Worm (Caenorhabditis elegans) whole organism, young adult: ENCODE measurements around the gene F58E6.11.
A peak's percentile ranks its signal among the peaks of the same experiment; 100 is the strongest.

Experiments used
- B0019.2 ChIP-seq: fragments of 200-800 bp; sonication (Bioruptor generic); conservative IDR thresholded peaks from 2 replicates; pipeline ENCODE4 v1.3.6; 2022; ENCODE audit warnings: missing genetic modification reagents, missing genetic modification characterization, missing compliant biosample characterization
- D2030.7 ChIP-seq: fragments of 200-800 bp; sonication (Bioruptor generic); IDR thresholded peaks from 2 replicates; pipeline ENCODE4 v1.3.6; 2022; ENCODE audit warnings: missing genetic modification reagents, missing genetic modification characterization, missing compliant biosample characterization
- F33H1.4 ChIP-seq: fragments of 200-800 bp; sonication (Bioruptor generic); IDR thresholded peaks from 2 replicates; pipeline ENCODE4 v1.3.6; 2022; ENCODE audit warnings: missing genetic modification reagents, missing genetic modification characterization, missing compliant biosample characterization
- F39B2.1 ChIP-seq: fragments of 200-800 bp; sonication (Bioruptor generic); IDR thresholded peaks from 2 replicates; pipeline ENCODE4 v1.3.6; 2022; ENCODE audit warnings: missing genetic modification reagents, missing genetic modification characterization, missing compliant biosample characterization
- F57A8.1 ChIP-seq: fragments of 200-800 bp; sonication (Bioruptor generic); optimal IDR thresholded peaks from 2 replicates; lab custom pipeline; 2018; ENCODE audit warnings: mild to moderate bottlenecking, missing genetic modification characterization, moderate library complexity, missing compliant biosample characterization
- Y67H2A.10 ChIP-seq: fragments of 200-800 bp; sonication (Bioruptor generic); conservative IDR thresholded peaks from 2 replicates; pipeline ENCODE4 v1.3.6; 2022; ENCODE audit warnings: missing genetic modification reagents, missing genetic modification characterization, missing compliant biosample characterization
- Y95B8A.8 ChIP-seq: fragments of 200-800 bp; sonication (Bioruptor generic); IDR thresholded peaks from 2 replicates; pipeline ENCODE4 v1.3.6; 2022; ENCODE audit warnings: missing genetic modification reagents, missing genetic modification characterization, missing compliant biosample characterization
- aptf-2 ChIP-seq: fragments of 200-800 bp; sonication (Bioruptor generic); conservative IDR thresholded peaks from 2 replicates; pipeline ENCODE4 v1.3.6; 2022; ENCODE audit warnings: missing genetic modification reagents, missing genetic modification characterization, missing compliant biosample characterization
- attf-5 ChIP-seq: fragments of 200-800 bp; sonication (Bioruptor generic); optimal IDR thresholded peaks from 2 replicates; lab custom pipeline; 2018; ENCODE audit warnings: mild to moderate bottlenecking, missing genetic modification characterization, missing compliant biosample characterization
- cebp-1 ChIP-seq, 2 experiments: fragments of 200-800 bp in 1 of 2; sonication (Bioruptor generic) in 1 of 2; sonication (generic microtip) in 1 of 2; IDR thresholded peaks in 1 of 2; optimal IDR thresholded peaks in 1 of 2; 2 replicates each; pipeline versions ENCODE4 v1.3.6 to Lab custom; 2017 to 2022; ENCODE audit warnings: missing compliant biosample characterization in 2 of 2, missing genetic modification characterization in 2 of 2, mild to moderate bottlenecking in 1 of 2, missing genetic modification reagents in 1 of 2, moderate library complexity in 1 of 2
- ceh-91 ChIP-seq: fragments of 200-800 bp; sonication (Bioruptor generic); IDR thresholded peaks from 2 replicates; pipeline ENCODE4 v1.3.6; 2022; ENCODE audit warnings: missing genetic modification reagents, missing genetic modification characterization, missing compliant biosample characterization
- dox-1 ChIP-seq: fragments of 200-800 bp; sonication (Bioruptor generic); IDR thresholded peaks from 2 replicates; pipeline ENCODE4 v1.3.6; 2022; ENCODE audit warnings: missing genetic modification reagents, missing genetic modification characterization, missing compliant biosample characterization
- dpff-1 ChIP-seq: sonication (generic microtip); optimal IDR thresholded peaks from 2 replicates; lab custom pipeline; 2017; ENCODE audit warnings: mild to moderate bottlenecking, missing genetic modification characterization, missing compliant biosample characterization
- dpl-1 ChIP-seq: fragments of 150-350 bp; optimal IDR thresholded peaks from 2 replicates; lab custom pipeline; 2014; ENCODE audit warnings: missing biosample characterization, missing genetic modification reagents, missing genetic modification characterization
- efl-1 ChIP-seq: fragments of 150-350 bp; optimal IDR thresholded peaks from 2 replicates; lab custom pipeline; 2014; ENCODE audit warnings: missing biosample characterization, missing genetic modification reagents, missing genetic modification characterization
- hmg-1.2 ChIP-seq: fragments of 200-800 bp; sonication (Bioruptor generic); IDR thresholded peaks from 2 replicates; pipeline ENCODE4 v1.3.6; 2022; ENCODE audit warnings: missing genetic modification reagents, missing genetic modification characterization, missing compliant biosample characterization
- hrde-1 ChIP-seq: sonication (generic microtip); optimal IDR thresholded peaks from 2 replicates; lab custom pipeline; 2016; ENCODE audit warnings: missing genetic modification characterization, mild to moderate bottlenecking, missing compliant biosample characterization, moderate library complexity, missing genotype, missing genetic modification reagents, borderline replicate concordance
- lin-40 ChIP-seq: sonication (generic microtip); optimal IDR thresholded peaks from 2 replicates; lab custom pipeline; 2016; ENCODE audit warnings: missing genetic modification characterization, mild to moderate bottlenecking, missing compliant biosample characterization, missing genotype, missing genetic modification reagents
- lin-54 ChIP-seq: fragments of 200-800 bp; sonication (Bioruptor generic); optimal IDR thresholded peaks from 2 replicates; lab custom pipeline; 2018; ENCODE audit warnings: mild to moderate bottlenecking, missing genetic modification characterization, missing compliant biosample characterization
- lsl-1 ChIP-seq: fragments of 200-800 bp; sonication (Bioruptor generic); optimal IDR thresholded peaks from 2 replicates; lab custom pipeline; 2018; ENCODE audit warnings: mild to moderate bottlenecking, missing genetic modification characterization, moderate library complexity, missing compliant biosample characterization
- lsy-27 ChIP-seq: sonication (generic microtip); optimal IDR thresholded peaks from 2 replicates; lab custom pipeline; 2017; ENCODE audit warnings: missing genetic modification characterization, mild to moderate bottlenecking, missing compliant biosample characterization, antibody characterized with exemption, missing genotype, borderline replicate concordance; ENCODE audit not compliant: insufficient read depth
- mcd-1 ChIP-seq: fragments of 200-800 bp; sonication (Bioruptor generic); IDR thresholded peaks from 2 replicates; pipeline ENCODE4 v1.3.6; 2022; ENCODE audit warnings: missing genetic modification reagents, missing genetic modification characterization, missing compliant biosample characterization
- nhr-80 ChIP-seq: sonication (generic microtip); optimal IDR thresholded peaks from 2 replicates; lab custom pipeline; 2016; ENCODE audit warnings: missing genetic modification characterization, missing compliant biosample characterization
- pbrm-1 ChIP-seq: fragments of 200-800 bp; sonication (Bioruptor generic); IDR thresholded peaks from 2 replicates; pipeline ENCODE4 v1.3.6; 2022; ENCODE audit warnings: missing genetic modification reagents, missing genetic modification characterization, missing compliant biosample characterization
- rcor-1 ChIP-seq: fragments of 200-800 bp; sonication (Bioruptor generic); IDR thresholded peaks from 2 replicates; pipeline ENCODE4 v1.3.6; 2022; ENCODE audit warnings: missing genetic modification reagents, missing genetic modification characterization, missing compliant biosample characterization
- repo-1 ChIP-seq: sonication (generic microtip); optimal IDR thresholded peaks from 2 replicates; lab custom pipeline; 2017; ENCODE audit warnings: mild to moderate bottlenecking, missing genetic modification characterization, missing compliant biosample characterization
- sdz-38 ChIP-seq: sonication (generic microtip); optimal IDR thresholded peaks from 2 replicates; lab custom pipeline; 2016; ENCODE audit warnings: missing genotype, missing genetic modification characterization, missing compliant biosample characterization
- snpc-3.4 ChIP-seq: sonication (generic microtip); optimal IDR thresholded peaks from 2 replicates; lab custom pipeline; 2017; ENCODE audit warnings: missing genetic modification characterization, mild to moderate bottlenecking, missing compliant biosample characterization, antibody characterized with exemption, moderate library complexity, missing genotype, missing genetic modification reagents
- snpc-4 ChIP-seq, 5 experiments: fragments of 150-350 bp in 1 of 5; sonication (generic microtip) in 4 of 5; optimal IDR thresholded peaks; 2 replicates each; lab custom pipeline; 2014 to 2018; ENCODE audit warnings: missing genetic modification characterization in 5 of 5, missing biosample characterization in 3 of 5, antibody characterized with exemption in 2 of 5, mild to moderate bottlenecking in 2 of 5, missing compliant biosample characterization in 2 of 5, missing genotype in 2 of 5, moderate library complexity in 2 of 5, missing genetic modification reagents in 1 of 5
- tbp1 ChIP-seq: fragments of 200-800 bp; sonication (Bioruptor generic); optimal IDR thresholded peaks from 2 replicates; lab custom pipeline; 2018; ENCODE audit warnings: mild to moderate bottlenecking, missing genetic modification characterization, missing compliant biosample characterization
- ztf-6 ChIP-seq: fragments of 200-800 bp; sonication (Bioruptor generic); IDR thresholded peaks from 2 replicates; pipeline ENCODE4 v1.3.6; 2022; ENCODE audit warnings: missing genetic modification reagents, missing genetic modification characterization, missing compliant biosample characterization

Gene F58E6.11

DNA sequence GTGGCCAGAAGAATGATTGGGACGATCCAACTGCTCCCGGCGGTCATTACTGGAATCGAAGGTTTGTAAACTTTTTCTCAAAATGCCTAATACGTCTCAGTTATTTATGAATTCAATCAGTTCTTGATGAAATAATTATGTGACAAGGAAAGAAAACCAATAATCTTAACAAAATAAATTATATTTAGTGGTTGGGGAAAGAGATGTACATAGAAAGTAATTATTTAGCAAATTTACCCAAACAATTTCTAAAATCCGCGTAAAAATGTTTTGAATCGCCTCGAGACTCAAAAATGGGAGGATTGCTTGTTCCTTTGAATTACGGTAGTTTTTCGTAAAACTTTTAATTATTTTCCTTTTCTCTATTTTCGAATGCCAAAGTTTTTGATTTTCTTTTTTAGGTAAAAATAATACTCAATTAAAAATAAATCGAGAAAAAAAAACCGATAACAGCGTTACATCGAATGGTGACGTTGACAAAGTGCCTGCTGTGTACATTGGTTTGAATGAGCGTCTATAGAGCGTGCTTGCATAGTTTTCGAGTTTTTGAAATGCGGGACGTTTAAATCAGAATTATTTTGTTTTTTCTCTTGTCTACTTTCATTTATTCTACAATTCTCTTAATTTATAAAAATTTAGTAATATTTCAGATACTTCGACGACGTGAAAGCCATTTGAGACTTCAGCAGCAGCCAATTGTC is 28.2 kb downstream of the F58E6.11 start, which contains the start of the genes aagr-3 and drap-1:
aagr-3 (minus strand) TSS at position 51 of the 701 bp plus-strand sequence.
drap-1 (plus strand) TSS at position 645 of the 701 bp plus-strand sequence.
- peak; percentile 14; the same call in 1 of the 2 replicates for TF ChIP-seq dox-1
- peak; percentile 61 for TF ChIP-seq attf-5 (GFP tag; lab: Kevin White, UChicago)
- TF ChIP-seq Y95B8A.8 = no peak
- TF ChIP-seq lin-54 (GFP tag; lab: Kevin White, UChicago) = peak; percentile 42
- no peak for TF ChIP-seq aptf-2 (GFP tag; lab: Robert Waterston, UW)
- peak; percentile 66 for TF ChIP-seq nhr-80 (tag; lab: Kevin White, UChicago)
- TF ChIP-seq rcor-1 (GFP tag; lab: Robert Waterston, UW) = no peak
- TF ChIP-seq mcd-1 = peak; percentile 62
- TF ChIP-seq D2030.7 (GFP tag; lab: Robert Waterston, UW) = 0 out of 2 replicates have a peak, but pooled peaks have one; percentile 17
- TF ChIP-seq snpc-3.4 (tag; lab: Kevin White, UChicago) = peak; percentile 54
- peak; percentile 60 for TF ChIP-seq lsl-1
- peak; percentile 10 for TF ChIP-seq dpl-1 (GFP tag; lab: Kevin White, UChicago)
- peak; percentile 3 for TF ChIP-seq efl-1 (GFP tag; lab: Kevin White, UChicago)
- peak; percentile 50; the same call in 1 of the 2 replicates for TF ChIP-seq F33H1.4
- 0 out of 2 replicates have a peak, but pooled peaks have one; percentile 27 for TF ChIP-seq ceh-91 (GFP tag; lab: Robert Waterston, UW)
- TF ChIP-seq F39B2.1 (GFP tag; lab: Robert Waterston, UW) = no peak
- peak; percentile 11 for TF ChIP-seq lin-40 (tag; lab: Kevin White, UChicago)
- TF ChIP-seq ztf-6 = no peak
- no peak for TF ChIP-seq B0019.2 (GFP tag; lab: Robert Waterston, UW)
- TF ChIP-seq cebp-1 (GFP tag; IDR thresholded peaks at IDR 0.05; lab: Robert Waterston, UW) = no peak
- peak; percentile 40 for TF ChIP-seq cebp-1 (tag; optimal IDR thresholded peaks at IDR 0.05; lab: Kevin White, UChicago)
- TF ChIP-seq tbp1 (GFP tag; lab: Kevin White, UChicago) = peak; percentile 0
- TF ChIP-seq snpc-4 (GFP tag; optimal IDR thresholded peaks at IDR 0.05; lab: Kevin White, UChicago) = no peak
- peak in 1 of 4 experiments; percentile 8 for TF ChIP-seq snpc-4 (tag; optimal IDR thresholded peaks at IDR 0.05; lab: Kevin White, UChicago)
- TF ChIP-seq, all 124 proteins: peak for 16

- TF ChIP-seq repo-1 = no peak
- TF ChIP-seq Y67H2A.10 (GFP tag; lab: Robert Waterston, UW) = no peak
- no peak for TF ChIP-seq F57A8.1 (GFP tag; lab: Kevin White, UChicago)
- TF ChIP-seq tbp1 (GFP tag; lab: Kevin White, UChicago) = no peak
- TF ChIP-seq nhr-80 (tag; lab: Kevin White, UChicago) = peak; percentile 39
- TF ChIP-seq, all 124 proteins: peak for 1
These were observed 32.1 kb downstream of the F58E6.11 start for ce11 chrV:9725719-9726118.

DNA sequence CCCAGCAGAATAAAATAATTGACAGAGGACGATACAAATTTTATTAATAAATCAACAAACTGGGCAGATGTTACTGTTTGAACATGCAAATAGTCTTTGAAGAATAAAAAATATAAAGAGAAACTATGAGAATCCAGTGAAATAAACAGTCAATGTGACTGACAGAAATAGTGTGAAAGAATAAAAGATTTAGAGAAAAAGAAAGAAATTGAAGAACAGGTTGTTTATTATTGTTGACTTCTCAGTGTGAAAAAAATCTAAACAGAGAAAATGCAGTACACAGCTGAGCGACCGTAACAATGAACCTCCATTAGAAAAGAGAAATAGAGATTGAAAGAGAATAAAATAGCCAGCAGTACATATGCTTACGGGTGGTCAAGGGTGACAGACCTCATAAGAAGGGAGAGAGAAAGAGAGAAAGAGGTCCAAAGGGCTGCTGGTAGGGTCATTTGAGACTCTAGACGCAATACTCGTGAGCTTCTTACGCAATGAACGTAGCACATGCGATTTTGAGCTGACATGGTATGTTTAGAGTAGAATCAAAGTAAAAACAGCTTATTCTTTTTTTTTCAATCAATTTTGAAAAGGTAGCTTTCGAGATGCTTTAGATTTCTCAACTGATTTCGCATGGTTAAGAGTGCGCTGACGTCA is 33.6 kb downstream of the F58E6.11 start, which contains the start of gene slcr-46.3:
slcr-46.3 (minus strand) TSS at position 86 of the 651 bp plus-strand sequence.
- no peak for TF ChIP-seq sdz-38 (tag; lab: Kevin White, UChicago)
- TF ChIP-seq hmg-1.2 (GFP tag; lab: Robert Waterston, UW) = peak; percentile 33; the same call in 1 of the 2 replicates
- TF ChIP-seq, all 124 proteins: peak for 1

DNA sequence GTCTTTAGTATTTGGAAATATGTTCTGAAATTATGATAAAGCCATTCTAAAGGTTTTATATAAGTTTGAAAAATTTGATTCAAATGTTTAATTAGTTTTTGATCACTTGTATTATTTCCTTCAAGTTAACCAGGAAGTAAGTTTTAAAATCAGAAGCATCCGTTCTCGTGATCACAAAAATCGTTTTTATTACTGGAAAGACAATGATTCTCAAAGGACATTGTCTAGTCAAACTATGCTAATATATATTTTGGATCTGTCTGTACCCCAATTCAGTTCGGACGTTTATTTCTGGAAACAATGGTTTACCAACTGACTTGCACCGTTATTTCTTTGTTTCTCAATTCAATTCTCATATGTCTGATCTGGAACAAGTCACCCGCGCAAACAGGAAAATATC is 41.4 kb downstream of the F58E6.11 start, which contains the start of gene str-188:
str-188 (plus strand) TSS at position 301 of the 400 bp plus-strand sequence.
- TF ChIP-seq dpff-1 (no peak), lsy-27 (tag; lab: Kevin White, UChicago) (no peak), hrde-1 (tag; lab: Kevin White, UChicago) (no peak), pbrm-1 (no peak)
